Fruit fly (Drosophila melanogaster) whole organism, embryonic: ENCODE results near the gene CG7054.

Source experiments
- Aef1 ChIP-seq: fragments of 200-800 bp; sonication (Bioruptor generic); IDR thresholded peaks from 3 replicates; pipeline ENCODE4 v1.3.6; 2022; ENCODE audit warnings: missing biosample characterization, missing genetic modification characterization
- Asciz ChIP-seq: fragments of 200-800 bp; sonication (Bioruptor generic); optimal IDR thresholded peaks from 2 replicates; lab custom pipeline; 2017; ENCODE audit warnings: missing biosample characterization, mild to moderate bottlenecking, missing genetic modification characterization, missing genetic modification reagents
- Atf-2 ChIP-seq: fragments of 200-800 bp; sonication (Bioruptor generic); optimal IDR thresholded peaks from 2 replicates; lab custom pipeline; 2016; ENCODE audit warnings: missing biosample characterization, missing genetic modification characterization
- Bteb2 ChIP-seq: fragments of 200-800 bp; sonication (Bioruptor generic); optimal IDR thresholded peaks from 2 replicates; lab custom pipeline; 2016; ENCODE audit warnings: missing biosample characterization, missing genetic modification characterization
- CG11696 ChIP-seq: fragments of 200-800 bp; sonication (Bioruptor generic); IDR thresholded peaks from 2 replicates; pipeline ENCODE4 v1.3.6; 2022; ENCODE audit warnings: missing biosample characterization, missing genetic modification characterization
- CG13123 ChIP-seq: fragments of 200-800 bp; sonication (Bioruptor generic); optimal IDR thresholded peaks from 2 replicates; lab custom pipeline; 2016; ENCODE audit warnings: missing biosample characterization, missing genetic modification characterization
- CG14050 ChIP-seq: fragments of 200-800 bp; sonication (Bioruptor generic); IDR thresholded peaks from 3 replicates; pipeline ENCODE4 v1.3.6; 2022; ENCODE audit warnings: missing biosample characterization, missing genetic modification characterization
- CG1529 ChIP-seq: fragments of 200-800 bp; sonication (Bioruptor generic); optimal IDR thresholded peaks from 3 replicates; lab custom pipeline; 2018; ENCODE audit warnings: missing biosample characterization, missing genetic modification characterization
- CG16863 ChIP-seq: fragments of 200-800 bp; sonication (Bioruptor generic); optimal IDR thresholded peaks from 3 replicates; lab custom pipeline; 2016; ENCODE audit warnings: missing biosample characterization, missing genetic modification characterization
- CG17328 ChIP-seq: fragments of 200-800 bp; sonication (Bioruptor generic); IDR thresholded peaks from 2 replicates; pipeline ENCODE4 v1.3.6; 2022; ENCODE audit warnings: missing biosample characterization, missing genetic modification characterization
- CG17359 ChIP-seq: fragments of 200-800 bp; sonication (Bioruptor generic); optimal IDR thresholded peaks from 3 replicates; lab custom pipeline; 2018; ENCODE audit warnings: missing biosample characterization, mild to moderate bottlenecking, missing genetic modification characterization, moderate library complexity
- CG32772 ChIP-seq: fragments of 200-800 bp; sonication (Bioruptor generic); IDR thresholded peaks from 2 replicates; pipeline ENCODE4 v1.3.6; 2022; ENCODE audit warnings: missing biosample characterization, missing genetic modification characterization
- CG3726 ChIP-seq: fragments of 200-800 bp; sonication (Bioruptor generic); IDR thresholded peaks from 3 replicates; pipeline ENCODE4, ENCODE4 v1.3.6; 2022; ENCODE audit warnings: missing biosample characterization, missing genetic modification characterization
- CG4282 ChIP-seq: fragments of 200-800 bp; sonication (Bioruptor generic); optimal IDR thresholded peaks from 2 replicates; lab custom pipeline; 2016; ENCODE audit warnings: missing biosample characterization, missing genetic modification characterization
- CG4730 ChIP-seq: fragments of 200-800 bp; sonication (Bioruptor generic); IDR thresholded peaks from 2 replicates; pipeline ENCODE4 v1.3.6; 2022; ENCODE audit warnings: missing biosample characterization, missing genetic modification characterization
- CG6254 ChIP-seq: fragments of 200-800 bp; sonication (Bioruptor generic); optimal IDR thresholded peaks from 3 replicates; lab custom pipeline; 2017; ENCODE audit warnings: mild to moderate bottlenecking, missing biosample characterization, missing genetic modification reagents, missing genetic modification characterization
- CG6654 ChIP-seq: fragments of 200-800 bp; sonication (Bioruptor generic); optimal IDR thresholded peaks from 2 replicates; lab custom pipeline; 2017; ENCODE audit warnings: missing biosample characterization, mild to moderate bottlenecking, missing genetic modification characterization
- CG6689 ChIP-seq: fragments of 200-800 bp; sonication (Bioruptor generic); IDR thresholded peaks from 2 replicates; pipeline ENCODE4 v1.3.6; 2022; ENCODE audit warnings: missing biosample characterization, missing genetic modification characterization
- CG7839 ChIP-seq: fragments of 200-800 bp; sonication (Bioruptor generic); optimal IDR thresholded peaks from 3 replicates; lab custom pipeline; 2018; ENCODE audit warnings: missing biosample characterization, mild to moderate bottlenecking, missing genetic modification characterization, moderate library complexity
- CG7963 ChIP-seq: fragments of 200-800 bp; sonication (Bioruptor generic); IDR thresholded peaks from 3 replicates; pipeline ENCODE4 v1.3.6; 2022; ENCODE audit warnings: missing biosample characterization, missing genetic modification characterization; ENCODE audit not compliant: partially characterized antibody
- CG9215 ChIP-seq: fragments of 200-800 bp; sonication (Bioruptor generic); IDR thresholded peaks from 2 replicates; pipeline ENCODE4 v1.3.6; 2022; ENCODE audit warnings: missing biosample characterization, missing genetic modification characterization
- D19B ChIP-seq: fragments of 200-800 bp; sonication (Bioruptor generic); optimal IDR thresholded peaks from 2 replicates; lab custom pipeline; 2017; ENCODE audit warnings: missing biosample characterization, mild to moderate bottlenecking, missing genetic modification characterization
- E2f1 ChIP-seq: fragments of 200-800 bp; sonication (Bioruptor generic); IDR thresholded peaks from 2 replicates; pipeline ENCODE4 v1.3.6; 2022; ENCODE audit warnings: missing biosample characterization, missing genetic modification characterization
- HLH3B ChIP-seq: fragments of 200-800 bp; sonication (Bioruptor generic); IDR thresholded peaks from 2 replicates; pipeline ENCODE4 v1.3.6; 2022; ENCODE audit warnings: missing biosample characterization, missing genetic modification characterization
- HLH54F ChIP-seq: fragments of 200-800 bp; sonication (Bioruptor generic); optimal IDR thresholded peaks from 3 replicates; lab custom pipeline; 2016; ENCODE audit warnings: missing biosample characterization, missing genetic modification characterization
- HLHmδ ChIP-seq: fragments of 200-800 bp; sonication (Bioruptor generic); optimal IDR thresholded peaks from 2 replicates; lab custom pipeline; 2018; ENCODE audit warnings: missing biosample characterization, mild to moderate bottlenecking, missing genetic modification characterization, moderate library complexity
- Hey ChIP-seq: fragments of 200-800 bp; sonication (Bioruptor generic); optimal IDR thresholded peaks from 3 replicates; lab custom pipeline; 2018; ENCODE audit warnings: missing biosample characterization, mild to moderate bottlenecking, missing genetic modification characterization
- Jarid2 ChIP-seq: fragments of 200-800 bp; sonication (Bioruptor generic); optimal IDR thresholded peaks from 3 replicates; lab custom pipeline; 2017; ENCODE audit warnings: mild to moderate bottlenecking, missing biosample characterization, missing genetic modification reagents, missing genetic modification characterization
- Mrtf ChIP-seq: fragments of 200-800 bp; sonication (Bioruptor generic); IDR thresholded peaks from 3 replicates; pipeline ENCODE4 v1.3.6; 2022; ENCODE audit warnings: missing biosample characterization, missing genetic modification characterization
- Ravus ChIP-seq: fragments of 200-800 bp; sonication (Bioruptor generic); IDR thresholded peaks from 2 replicates; pipeline ENCODE4 v1.3.6; 2022; ENCODE audit warnings: missing biosample characterization, missing genetic modification characterization
- Tbp ChIP-seq: fragments of >200 bp; optimal IDR thresholded peaks from 2 replicates; lab custom pipeline; 2018; ENCODE audit warnings: missing biosample characterization, missing genetic modification characterization
- Xbp1 ChIP-seq: fragments of 200-800 bp; sonication (Bioruptor generic); optimal IDR thresholded peaks from 3 replicates; lab custom pipeline; 2016; ENCODE audit warnings: missing biosample characterization, mild to moderate bottlenecking, missing genetic modification characterization
- ci ChIP-seq: fragments of 200-800 bp; sonication (Bioruptor generic); IDR thresholded peaks from 3 replicates; pipeline ENCODE4 v1.3.6; 2022; ENCODE audit warnings: missing biosample characterization, missing genetic modification characterization
- crc ChIP-seq: fragments of 200-800 bp; sonication (Bioruptor generic); optimal IDR thresholded peaks from 2 replicates; lab custom pipeline; 2016; ENCODE audit warnings: missing biosample characterization, missing genetic modification characterization
- dati ChIP-seq: fragments of 200-800 bp; sonication (Bioruptor generic); IDR thresholded peaks from 2 replicates; pipeline ENCODE4 v1.3.6; 2022; ENCODE audit warnings: missing biosample characterization, missing genetic modification characterization
- dmrt11E ChIP-seq: fragments of 200-800 bp; sonication (Bioruptor generic); optimal IDR thresholded peaks from 3 replicates; lab custom pipeline; 2018; ENCODE audit warnings: missing biosample characterization, mild to moderate bottlenecking, missing genetic modification characterization, moderate library complexity
- dmrt99B ChIP-seq: fragments of 200-800 bp; sonication (Bioruptor generic); optimal IDR thresholded peaks from 2 replicates; lab custom pipeline; 2018; ENCODE audit warnings: missing biosample characterization, mild to moderate bottlenecking, missing genetic modification characterization, moderate library complexity
- ems ChIP-seq: fragments of 200-800 bp; sonication (Bioruptor generic); optimal IDR thresholded peaks from 3 replicates; lab custom pipeline; 2016; ENCODE audit warnings: missing biosample characterization, missing genetic modification characterization
- esg ChIP-seq: fragments of 200-800 bp; sonication (Bioruptor generic); conservative IDR thresholded peaks from 2 replicates; pipeline ENCODE4 v1.3.6; 2022; ENCODE audit warnings: missing biosample characterization, missing genetic modification characterization
- eyg ChIP-seq: fragments of 200-800 bp; sonication (Bioruptor generic); optimal IDR thresholded peaks from 3 replicates; lab custom pipeline; 2016; ENCODE audit warnings: missing biosample characterization, missing genetic modification characterization
- gce ChIP-seq: fragments of 200-800 bp; sonication (Bioruptor generic); IDR thresholded peaks from 3 replicates; pipeline ENCODE4 v1.3.6; 2022; ENCODE audit warnings: missing biosample characterization, missing genetic modification characterization
- luna ChIP-seq: fragments of 200-800 bp; sonication (Bioruptor generic); optimal IDR thresholded peaks from 2 replicates; lab custom pipeline; 2016; ENCODE audit warnings: missing biosample characterization, missing genetic modification characterization
- mam ChIP-seq: fragments of 200-800 bp; sonication (Bioruptor generic); optimal IDR thresholded peaks from 3 replicates; lab custom pipeline; 2016; ENCODE audit warnings: missing biosample characterization, missing genetic modification characterization
- pita ChIP-seq: fragments of 200-800 bp; sonication (Bioruptor generic); optimal IDR thresholded peaks from 2 replicates; lab custom pipeline; 2017; ENCODE audit warnings: missing biosample characterization, mild to moderate bottlenecking, missing genetic modification characterization
- pros ChIP-seq: fragments of 200-800 bp; sonication (Bioruptor generic); optimal IDR thresholded peaks from 3 replicates; lab custom pipeline; 2019; ENCODE audit warnings: missing biosample characterization, mild to moderate bottlenecking, missing genetic modification characterization, moderate library complexity
- pum ChIP-seq: fragments of 200-800 bp; sonication (Bioruptor generic); optimal IDR thresholded peaks from 2 replicates; lab custom pipeline; 2016; ENCODE audit warnings: missing biosample characterization, missing genetic modification characterization
- seq ChIP-seq: fragments of 200-800 bp; sonication (Bioruptor generic); IDR thresholded peaks from 2 replicates; pipeline ENCODE4 v1.3.6; 2022; ENCODE audit warnings: missing biosample characterization, missing genetic modification characterization
- sisA ChIP-seq: fragments of 200-800 bp; sonication (Bioruptor generic); IDR thresholded peaks from 2 replicates; pipeline ENCODE4 v1.3.6; 2022; ENCODE audit warnings: missing biosample characterization, missing genetic modification characterization
- slbo ChIP-seq: fragments of 200-800 bp; sonication (Bioruptor generic); IDR thresholded peaks from 2 replicates; pipeline ENCODE4 v1.3.6; 2022; ENCODE audit warnings: missing biosample characterization, missing genetic modification characterization
- stwl ChIP-seq: fragments of 200-800 bp; sonication (Bioruptor generic); optimal IDR thresholded peaks from 3 replicates; lab custom pipeline; 2018; ENCODE audit warnings: missing biosample characterization, mild to moderate bottlenecking, missing genetic modification characterization, moderate library complexity
- toy ChIP-seq: fragments of 200-800 bp; sonication (Bioruptor generic); IDR thresholded peaks from 2 replicates; pipeline ENCODE4 v1.3.6; 2022; ENCODE audit warnings: missing biosample characterization, missing genetic modification characterization
- twi ChIP-seq: fragments of 200-800 bp; optimal IDR thresholded peaks from 2 replicates; lab custom pipeline; 2019; ENCODE audit warnings: missing biosample characterization, mild to moderate bottlenecking, missing genetic modification characterization, moderate library complexity

The CG7054 gene

DNA sequence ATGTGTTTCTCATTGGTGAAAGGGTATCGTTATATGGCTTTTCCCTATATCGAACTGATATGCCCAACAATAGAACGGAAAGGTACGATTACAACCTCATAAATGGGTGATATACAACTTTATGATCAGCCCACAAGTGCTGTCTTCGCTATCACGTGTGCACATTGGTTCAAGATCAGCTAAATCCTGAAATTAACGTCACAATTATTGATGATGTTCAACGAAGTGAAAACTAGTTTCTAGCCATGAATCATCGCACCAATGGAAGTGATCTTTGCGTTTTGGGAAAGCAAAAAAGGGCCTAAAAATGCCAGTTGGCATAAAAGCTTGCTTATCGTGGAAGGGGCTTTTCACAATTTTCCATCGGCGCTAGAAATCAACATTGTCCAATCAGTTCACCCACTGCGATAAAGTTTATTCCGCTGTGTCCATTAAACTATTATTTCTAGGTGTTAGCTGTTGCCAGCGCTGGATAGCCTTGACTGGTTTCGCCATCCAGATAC, at the start of gene CG7054 (continued):
- TF ChIP-seq Asciz (GFP tag; lab: Kevin White, UChicago), result no peak
- no peak for TF ChIP-seq Ravus (GFP tag; lab: Robert Waterston, UW)
- no peak for TF ChIP-seq CG13123 (GFP tag; lab: Kevin White, UChicago)
- TF ChIP-seq CG4282 (GFP tag; lab: Kevin White, UChicago), result no peak
- TF ChIP-seq Bteb2, result no peak
- no peak for TF ChIP-seq D19B (GFP tag; lab: Kevin White, UChicago)
- no peak for TF ChIP-seq seq
- peak; percentile 10 for TF ChIP-seq Xbp1 (GFP tag; lab: Kevin White, UChicago)
- TF ChIP-seq esg (GFP tag; lab: Robert Waterston, UW), result no peak
- no peak for TF ChIP-seq twi (tag; lab: Kevin White, UChicago)
- TF ChIP-seq mam, result no peak
- TF ChIP-seq CG11696 (GFP tag; lab: Robert Waterston, UW), result no peak
- TF ChIP-seq crc, result no peak
- TF ChIP-seq CG7963, result no peak
- no peak for TF ChIP-seq pum (GFP tag; lab: Kevin White, UChicago)
- no peak for TF ChIP-seq Tbp
- no peak for TF ChIP-seq dati
- TF ChIP-seq luna (GFP tag; lab: Kevin White, UChicago), result no peak
- TF ChIP-seq toy (GFP tag; lab: Robert Waterston, UW), result no peak
- TF ChIP-seq Atf-2 (GFP tag; lab: Kevin White, UChicago), result no peak
- TF ChIP-seq pita, result no peak
- TF ChIP-seq CG3726 (GFP tag; lab: Robert Waterston, UW), result no peak
- no peak for TF ChIP-seq eyg (GFP tag; lab: Kevin White, UChicago)
- no peak for TF ChIP-seq CG6689 (GFP tag; lab: Robert Waterston, UW)
- TF ChIP-seq Hey, result no peak
- TF ChIP-seq dmrt99B (tag; lab: Kevin White, UChicago), result no peak
- TF ChIP-seq pros (GFP tag; lab: Kevin White, UChicago), result no peak
- TF ChIP-seq HLHmδ (GFP tag; lab: Kevin White, UChicago), result no peak
- no peak for TF ChIP-seq dmrt11E (tag; lab: Kevin White, UChicago)
- TF ChIP-seq HLH3B (GFP tag; lab: Robert Waterston, UW), result no peak
- no peak for TF ChIP-seq CG32772
- TF ChIP-seq CG6254 (GFP tag; lab: Kevin White, UChicago), result peak; percentile 6
- no peak for TF ChIP-seq CG1529
- TF ChIP-seq CG16863 (GFP tag; lab: Kevin White, UChicago), result no peak
- TF ChIP-seq CG17328 (GFP tag; lab: Robert Waterston, UW), result no peak
- TF ChIP-seq CG9215, result no peak
- peak; percentile 37; the same call in 1 of the 2 replicates for TF ChIP-seq slbo (GFP tag; lab: Robert Waterston, UW)
- no peak for TF ChIP-seq sisA
- TF ChIP-seq E2f1 (GFP tag; lab: Robert Waterston, UW), result no peak
- no peak for TF ChIP-seq Jarid2 (GFP tag; lab: Kevin White, UChicago)
- peak; percentile 42; the same call in 1 of the 3 replicates for TF ChIP-seq ci (GFP tag; lab: Robert Waterston, UW)
- TF ChIP-seq Mrtf (GFP tag; lab: Robert Waterston, UW), result no peak
- TF ChIP-seq Aef1 (GFP tag; lab: Robert Waterston, UW), result no peak
- TF ChIP-seq gce (GFP tag; lab: Robert Waterston, UW), result no peak
- no peak for TF ChIP-seq CG14050
- no peak for TF ChIP-seq HLH54F (GFP tag; lab: Kevin White, UChicago)
- TF ChIP-seq ems, result no peak
- no peak for TF ChIP-seq CG17359 (tag; lab: Kevin White, UChicago)
- no peak for TF ChIP-seq stwl (tag; lab: Kevin White, UChicago)
- peak; percentile 53 for TF ChIP-seq CG7839 (tag; lab: Kevin White, UChicago)
- no peak for TF ChIP-seq CG6654
- TF ChIP-seq CG4730 (GFP tag; lab: Robert Waterston, UW), result no peak
